Fruit fly (Drosophila melanogaster) whole organism, pupa: ENCODE data around the gene Muc68Ca.

Experiments
- CG10348 ChIP-seq: fragments of 200-800 bp; sonication (Bioruptor generic); IDR thresholded peaks from 2 replicates; pipeline ENCODE4 v1.3.6; 2022; ENCODE audit warnings: missing biosample characterization, missing genetic modification characterization
- CG12605 ChIP-seq: fragments of 200-800 bp; sonication (Bioruptor generic); IDR thresholded peaks from 2 replicates; pipeline ENCODE4 v1.3.6; 2022; ENCODE audit warnings: missing biosample characterization, missing genetic modification characterization
- CG13204 ChIP-seq: fragments of 200-800 bp; sonication (Bioruptor generic); optimal IDR thresholded peaks from 2 replicates; lab custom pipeline; 2018; ENCODE audit warnings: missing biosample characterization, mild to moderate bottlenecking, missing genetic modification characterization, moderate library complexity
- CG14655 ChIP-seq: fragments of 200-800 bp; sonication (Bioruptor generic); optimal IDR thresholded peaks from 3 replicates; lab custom pipeline; 2017; ENCODE audit warnings: mild to moderate bottlenecking, missing biosample characterization, missing genetic modification reagents, missing genetic modification characterization
- CG15710 ChIP-seq: fragments of 200-800 bp; sonication (Bioruptor generic); optimal IDR thresholded peaks from 2 replicates; lab custom pipeline; 2018; ENCODE audit warnings: missing biosample characterization, mild to moderate bottlenecking, missing genetic modification characterization, moderate library complexity
- CG17806 ChIP-seq: fragments of 200-800 bp; sonication (Bioruptor generic); optimal IDR thresholded peaks from 2 replicates; lab custom pipeline; 2018; ENCODE audit warnings: missing biosample characterization, mild to moderate bottlenecking, missing genetic modification characterization, moderate library complexity
- CG32121 ChIP-seq: fragments of 200-800 bp; sonication (Bioruptor generic); IDR thresholded peaks from 2 replicates; pipeline ENCODE4 v1.3.6; 2022; ENCODE audit warnings: missing biosample characterization, missing genetic modification characterization
- CG34367 ChIP-seq: fragments of 200-800 bp; sonication (Bioruptor generic); optimal IDR thresholded peaks from 2 replicates; lab custom pipeline; 2018; ENCODE audit warnings: missing biosample characterization, mild to moderate bottlenecking, missing genetic modification characterization
- CG4496 ChIP-seq: fragments of 200-800 bp; sonication (Bioruptor generic); IDR thresholded peaks from 3 replicates; pipeline ENCODE4 v1.3.6; 2022; ENCODE audit warnings: missing biosample characterization, missing genetic modification characterization
- CG8159 ChIP-seq: fragments of 200-800 bp; sonication (Bioruptor generic); optimal IDR thresholded peaks from 3 replicates; lab custom pipeline; 2018; ENCODE audit warnings: missing biosample characterization, mild to moderate bottlenecking, missing genetic modification characterization, moderate library complexity
- CG8301 ChIP-seq: fragments of 200-800 bp; sonication (Bioruptor generic); optimal IDR thresholded peaks from 2 replicates; lab custom pipeline; 2018; ENCODE audit warnings: missing biosample characterization, mild to moderate bottlenecking, missing genetic modification characterization
- CG9948 ChIP-seq: fragments of 200-800 bp; sonication (Bioruptor generic); optimal IDR thresholded peaks from 2 replicates; lab custom pipeline; 2018; ENCODE audit warnings: missing biosample characterization, mild to moderate bottlenecking, missing genetic modification characterization, moderate library complexity
- D1 ChIP-seq: fragments of 200-800 bp; sonication (Bioruptor generic); optimal IDR thresholded peaks from 2 replicates; lab custom pipeline; 2018; ENCODE audit warnings: missing biosample characterization, mild to moderate bottlenecking, missing genetic modification characterization, moderate library complexity
- EcR ChIP-seq: fragments of 200-800 bp; sonication (Bioruptor generic); optimal IDR thresholded peaks from 3 replicates; lab custom pipeline; 2019; ENCODE audit warnings: missing biosample characterization, missing genetic modification characterization, mild to moderate bottlenecking, moderate library complexity, missing genetic modification reagents
- Ets98B ChIP-seq: fragments of 200-800 bp; sonication (Bioruptor generic); IDR thresholded peaks from 2 replicates; pipeline ENCODE4 v1.3.6; 2022; ENCODE audit warnings: missing biosample characterization, missing genetic modification characterization
- Pif1A ChIP-seq: fragments of 200-800 bp; sonication (Bioruptor generic); optimal IDR thresholded peaks from 3 replicates; lab custom pipeline; 2016; ENCODE audit warnings: missing biosample characterization, missing genetic modification characterization
- Pif1B ChIP-seq: fragments of 200-800 bp; sonication (Bioruptor generic); optimal IDR thresholded peaks from 3 replicates; lab custom pipeline; 2016; ENCODE audit warnings: missing biosample characterization, missing genetic modification characterization
- Snoo ChIP-seq: fragments of 200-800 bp; sonication (Bioruptor generic); optimal IDR thresholded peaks from 3 replicates; lab custom pipeline; 2017; ENCODE audit warnings: missing biosample characterization, mild to moderate bottlenecking, missing genetic modification characterization, inconsistent platforms
- fd96Ca ChIP-seq: fragments of 200-800 bp; sonication (Bioruptor generic); IDR thresholded peaks from 3 replicates; pipeline ENCODE4 v1.3.6; 2022; ENCODE audit warnings: missing biosample characterization, missing genetic modification characterization
- gl ChIP-seq: fragments of 200-800 bp; sonication (Bioruptor generic); optimal IDR thresholded peaks from 2 replicates; lab custom pipeline; 2018; ENCODE audit warnings: missing biosample characterization, mild to moderate bottlenecking, missing genetic modification characterization
- rn ChIP-seq: fragments of 200-800 bp; sonication (Bioruptor generic); IDR thresholded peaks from 2 replicates; pipeline ENCODE4 v1.3.6; 2022; ENCODE audit warnings: missing biosample characterization, missing genetic modification characterization

The Muc68Ca gene

dm6 chr3L:11586794-11587462 lies 33.0 kb downstream of the Muc68Ca start:
- TF ChIP-seq CG4496 (GFP tag; lab: Robert Waterston, UW) (peak; percentile 18; the same call in 1 of the 3 replicates), Snoo (tag; lab: Kevin White, UChicago) (no peak), CG32121 (GFP tag; lab: Robert Waterston, UW) (0 out of 2 replicates have a peak, but pooled peaks have one; percentile 16)

dm6 chr3L:11583964-11584363 lies 35.9 kb downstream of the Muc68Ca start, which contains the start of gene CG32086:
TSS of gene CG32086 (minus strand) at chr3L:11584064.
- TF ChIP-seq CG8159 (no peak), CG10348 (GFP tag; lab: Robert Waterston, UW) (no peak), CG15710 (no peak), fd96Ca (no peak), Pif1B (GFP tag; lab: Kevin White, UChicago) (no peak), Pif1A (GFP tag; lab: Kevin White, UChicago) (no peak), D1 (tag; lab: Kevin White, UChicago) (no peak), Ets98B (GFP tag; lab: Robert Waterston, UW) (no peak), CG32121 (GFP tag; lab: Robert Waterston, UW) (no peak), CG34367 (tag; lab: Kevin White, UChicago) (no peak), CG9948 (tag; lab: Kevin White, UChicago) (no peak), rn (GFP tag; lab: Robert Waterston, UW) (no peak), CG4496 (GFP tag; lab: Robert Waterston, UW) (no peak), CG12605 (GFP tag; lab: Robert Waterston, UW) (no peak), CG8301 (tag; lab: Kevin White, UChicago) (no peak), Snoo (tag; lab: Kevin White, UChicago) (no peak), CG13204 (GFP tag; lab: Kevin White, UChicago) (no peak), EcR (GFP tag; lab: Kevin White, UChicago) (no peak), gl (tag; lab: Kevin White, UChicago) (no peak), CG17806 (no peak)

- TF ChIP-seq fd96Ca (no peak), Ets98B (GFP tag; lab: Robert Waterston, UW) (no peak), CG9948 (tag; lab: Kevin White, UChicago) (no peak), CG4496 (GFP tag; lab: Robert Waterston, UW) (no peak), CG15710 (no peak), CG8301 (tag; lab: Kevin White, UChicago) (no peak), CG14655 (no peak), CG10348 (GFP tag; lab: Robert Waterston, UW) (no peak), CG34367 (tag; lab: Kevin White, UChicago) (no peak), gl (tag; lab: Kevin White, UChicago) (no peak), CG12605 (GFP tag; lab: Robert Waterston, UW) (no peak), D1 (tag; lab: Kevin White, UChicago) (no peak), rn (GFP tag; lab: Robert Waterston, UW) (no peak), CG13204 (GFP tag; lab: Kevin White, UChicago) (no peak), CG32121 (GFP tag; lab: Robert Waterston, UW) (no peak), EcR (GFP tag; lab: Kevin White, UChicago) (no peak), CG17806 (no peak), Snoo (tag; lab: Kevin White, UChicago) (no peak), Pif1B (GFP tag; lab: Kevin White, UChicago) (no peak), CG8159 (no peak)
- TF ChIP-seq, all 21 proteins: peak for 0
Observed at dm6 chr3L:11582097-11582496, 37.8 kb downstream of the Muc68Ca start, which contains the start of gene CG33269. TSS of gene CG33269 (minus strand) at chr3L:11582197.

- TF ChIP-seq gl (tag; lab: Kevin White, UChicago) (no peak), EcR (GFP tag; lab: Kevin White, UChicago) (no peak), CG8159 (no peak), CG15710 (no peak), CG4496 (GFP tag; lab: Robert Waterston, UW) (no peak), CG14655 (no peak), Ets98B (GFP tag; lab: Robert Waterston, UW) (no peak), CG17806 (no peak), CG8301 (tag; lab: Kevin White, UChicago) (no peak), CG12605 (GFP tag; lab: Robert Waterston, UW) (no peak), CG9948 (tag; lab: Kevin White, UChicago) (no peak), Pif1A (GFP tag; lab: Kevin White, UChicago) (no peak), CG34367 (tag; lab: Kevin White, UChicago) (no peak), Pif1B (GFP tag; lab: Kevin White, UChicago) (no peak), CG10348 (GFP tag; lab: Robert Waterston, UW) (no peak), rn (GFP tag; lab: Robert Waterston, UW) (no peak), Snoo (tag; lab: Kevin White, UChicago) (no peak)
Observed at dm6 chr3L:11580919-11581318, 39.0 kb downstream of the Muc68Ca start, which contains the start of gene CG43391. TSS of gene CG43391 (minus strand) at chr3L:11581019.

dm6 chr3L:11579919-11580318 lies 40.0 kb downstream of the Muc68Ca start, which contains the start of gene CG43390:
TSS of gene CG43390 (minus strand) at chr3L:11579950.
- TF ChIP-seq CG8301 (tag; lab: Kevin White, UChicago) (no peak), CG13204 (GFP tag; lab: Kevin White, UChicago) (no peak), Snoo (tag; lab: Kevin White, UChicago) (no peak), CG34367 (tag; lab: Kevin White, UChicago) (no peak), Pif1B (GFP tag; lab: Kevin White, UChicago) (no peak), Pif1A (GFP tag; lab: Kevin White, UChicago) (no peak), CG12605 (GFP tag; lab: Robert Waterston, UW) (no peak), CG9948 (tag; lab: Kevin White, UChicago) (no peak), D1 (tag; lab: Kevin White, UChicago) (no peak), CG10348 (GFP tag; lab: Robert Waterston, UW) (no peak), fd96Ca (no peak), CG8159 (no peak), rn (GFP tag; lab: Robert Waterston, UW) (no peak), CG4496 (GFP tag; lab: Robert Waterston, UW) (no peak), CG32121 (GFP tag; lab: Robert Waterston, UW) (no peak)
